Worm (Caenorhabditis elegans) whole organism, mixed stage, embryonic: ENCODE data around the gene Y25C1A.8.

Experiments used
- M03D4.4 ChIP-seq: sonication (generic microtip); optimal IDR thresholded peaks from 2 replicates; lab custom pipeline; 2017; ENCODE audit warnings: mild to moderate bottlenecking, missing genetic modification characterization, missing compliant biosample characterization
- blmp-1 ChIP-seq: fragments of 150-350 bp; optimal IDR thresholded peaks from 2 replicates; lab custom pipeline; 2014; ENCODE audit warnings: missing biosample characterization, missing genetic modification characterization
- ceh-39 ChIP-seq: fragments of 150-350 bp; optimal IDR thresholded peaks from 2 replicates; lab custom pipeline; 2014; ENCODE audit warnings: missing biosample characterization, missing genetic modification characterization
- ceh-43 ChIP-seq: fragments of 200-800 bp; sonication (Bioruptor generic); optimal IDR thresholded peaks from 2 replicates; lab custom pipeline; 2018; ENCODE audit warnings: mild to moderate bottlenecking, missing genetic modification characterization, moderate library complexity, missing compliant biosample characterization
- ceh-83 ChIP-seq: fragments of 200-800 bp; sonication (Bioruptor generic); optimal IDR thresholded peaks from 2 replicates; lab custom pipeline; 2018; ENCODE audit warnings: mild to moderate bottlenecking, missing genetic modification characterization, missing compliant biosample characterization
- ces-1 ChIP-seq: fragments of 150-350 bp; optimal IDR thresholded peaks from 2 replicates; lab custom pipeline; 2014; ENCODE audit warnings: missing biosample characterization, missing genetic modification reagents, missing genetic modification characterization
- cnd-1 ChIP-seq: fragments of 200-800 bp; sonication (Bioruptor generic); optimal IDR thresholded peaks from 2 replicates; lab custom pipeline; 2018; ENCODE audit warnings: mild to moderate bottlenecking, missing genetic modification characterization, missing compliant biosample characterization
- drap-1 ChIP-seq: fragments of 200-800 bp; sonication (Bioruptor generic); optimal IDR thresholded peaks from 3 replicates; lab custom pipeline; 2018; ENCODE audit warnings: mild to moderate bottlenecking, missing genetic modification characterization, missing compliant biosample characterization
- elt-1 ChIP-seq: sonication (generic microtip); optimal IDR thresholded peaks from 2 replicates; lab custom pipeline; 2017; ENCODE audit warnings: missing genetic modification characterization, mild to moderate bottlenecking, missing compliant biosample characterization, antibody characterized with exemption, moderate library complexity, borderline replicate concordance; ENCODE audit not compliant: insufficient read depth
- flh-1 ChIP-seq: fragments of 200-800 bp; sonication (Bioruptor generic); optimal IDR thresholded peaks from 2 replicates; lab custom pipeline; 2018; ENCODE audit warnings: mild to moderate bottlenecking, missing genetic modification characterization, moderate library complexity, missing compliant biosample characterization
- ham-2 ChIP-seq: fragments of 200-800 bp; sonication (Bioruptor generic); optimal IDR thresholded peaks from 2 replicates; lab custom pipeline; 2018; ENCODE audit warnings: mild to moderate bottlenecking, missing genetic modification characterization, missing compliant biosample characterization
- hlh-1 ChIP-seq: fragments of 150-350 bp; optimal IDR thresholded peaks from 2 replicates; lab custom pipeline; 2014; ENCODE audit warnings: missing biosample characterization, missing genetic modification reagents, missing genetic modification characterization
- lin-13 ChIP-seq: fragments of 150-350 bp; optimal IDR thresholded peaks from 2 replicates; lab custom pipeline; 2014; ENCODE audit warnings: missing biosample characterization, missing genetic modification characterization
- lin-32 ChIP-seq: fragments of 200-800 bp; sonication (Bioruptor generic); optimal IDR thresholded peaks from 2 replicates; lab custom pipeline; 2018; ENCODE audit warnings: mild to moderate bottlenecking, missing genetic modification characterization, missing compliant biosample characterization
- lsy-2 ChIP-seq: fragments of 150-350 bp; optimal IDR thresholded peaks from 2 replicates; lab custom pipeline; 2014; ENCODE audit warnings: missing biosample characterization, missing genetic modification characterization
- mab-5 ChIP-seq: fragments of 150-350 bp; optimal IDR thresholded peaks from 2 replicates; lab custom pipeline; 2014; ENCODE audit warnings: missing biosample characterization, missing genetic modification characterization
- mep-1 ChIP-seq: fragments of 150-350 bp; optimal IDR thresholded peaks from 2 replicates; lab custom pipeline; 2017; ENCODE audit warnings: missing biosample characterization, missing genetic modification reagents, missing genetic modification characterization, inconsistent platforms
- mls-2 ChIP-seq: sonication (generic microtip); optimal IDR thresholded peaks from 2 replicates; lab custom pipeline; 2016; ENCODE audit warnings: mild to moderate bottlenecking, missing genetic modification characterization, moderate library complexity, missing compliant biosample characterization
- nhr-12 ChIP-seq: fragments of 150-350 bp; optimal IDR thresholded peaks from 2 replicates; lab custom pipeline; 2014; ENCODE audit warnings: missing biosample characterization, missing genetic modification characterization
- nhr-2 ChIP-seq: fragments of 150-350 bp; optimal IDR thresholded peaks from 2 replicates; lab custom pipeline; 2014; ENCODE audit warnings: missing biosample characterization, missing genetic modification characterization
- nhr-237 ChIP-seq: fragments of 150-350 bp; optimal IDR thresholded peaks from 2 replicates; lab custom pipeline; 2014; ENCODE audit warnings: missing biosample characterization, missing genetic modification characterization
- nhr-28 ChIP-seq: fragments of 150-350 bp; optimal IDR thresholded peaks from 2 replicates; lab custom pipeline; 2014; ENCODE audit warnings: missing biosample characterization, missing genetic modification characterization
- nhr-76 ChIP-seq: sonication (generic microtip); optimal IDR thresholded peaks from 2 replicates; lab custom pipeline; 2017; ENCODE audit warnings: missing biosample characterization, missing genetic modification characterization
- pha-4 ChIP-seq: fragments of 150-350 bp; optimal IDR thresholded peaks from 2 replicates; lab custom pipeline; 2018; ENCODE audit warnings: missing biosample characterization, missing genetic modification reagents, missing genetic modification characterization
- sem-2 ChIP-seq: fragments of 200-800 bp; sonication (Bioruptor generic); optimal IDR thresholded peaks from 2 replicates; lab custom pipeline; 2018; ENCODE audit warnings: mild to moderate bottlenecking, missing genetic modification characterization, missing compliant biosample characterization
- snpc-4 ChIP-seq: fragments of 150-350 bp; optimal IDR thresholded peaks from 2 replicates; lab custom pipeline; 2014; ENCODE audit warnings: missing biosample characterization, missing genetic modification characterization
- sptf-1 ChIP-seq: sonication (generic microtip); optimal IDR thresholded peaks from 2 replicates; lab custom pipeline; 2017; ENCODE audit warnings: mild to moderate bottlenecking, missing genetic modification characterization, moderate library complexity, missing compliant biosample characterization
- tbx-8 ChIP-seq: fragments of 200-800 bp; sonication (Bioruptor generic); optimal IDR thresholded peaks from 2 replicates; lab custom pipeline; 2018; ENCODE audit warnings: mild to moderate bottlenecking, missing genetic modification characterization, moderate library complexity, missing compliant biosample characterization
- unc-120 ChIP-seq: sonication (generic microtip); optimal IDR thresholded peaks from 2 replicates; lab custom pipeline; 2017; ENCODE audit warnings: missing genetic modification characterization, missing compliant biosample characterization; ENCODE audit not compliant: poor library complexity, severe bottlenecking
- unc-39 ChIP-seq: fragments of 150-350 bp; optimal IDR thresholded peaks from 2 replicates; lab custom pipeline; 2014; ENCODE audit warnings: missing biosample characterization, missing genetic modification characterization
- unc-62 ChIP-seq: fragments of 150-350 bp; optimal IDR thresholded peaks from 2 replicates; lab custom pipeline; 2014; ENCODE audit warnings: missing biosample characterization, missing genetic modification reagents, missing genetic modification characterization
- ztf-11 ChIP-seq: fragments of 150-350 bp; optimal IDR thresholded peaks from 2 replicates; lab custom pipeline; 2014; ENCODE audit warnings: missing biosample characterization, missing genetic modification characterization

Gene Y25C1A.8

ce11 chrII:3091268-3091667 lies 14.5 kb upstream of the Y25C1A.8 start, which contains the start of gene srg-21:
Gene srg-21, minus strand, starts transcription at chrII:3091368.
- TF ChIP-seq elt-1 (tag; lab: Kevin White, UChicago) = no peak
- TF ChIP-seq drap-1 (GFP tag; lab: Kevin White, UChicago) = no peak
- no peak for TF ChIP-seq tbx-8
- TF ChIP-seq sem-2 (GFP tag; lab: Kevin White, UChicago) = no peak
- no peak for TF ChIP-seq M03D4.4 (tag; lab: Kevin White, UChicago)
- TF ChIP-seq lin-13 (tag; lab: Kevin White, UChicago) = no peak
- TF ChIP-seq hlh-1 (tag; lab: Kevin White, UChicago) = no peak

- TF ChIP-seq blmp-1 = no peak
Observed at ce11 chrII:3087134-3087533, 10.4 kb upstream of the Y25C1A.8 start.

ce11 chrII:3078496-3078895 lies 1.7 kb upstream of the Y25C1A.8 start, which contains the start of gene copb-1:
Gene copb-1, plus strand, starts transcription at chrII:3078796.
- TF ChIP-seq unc-39 (tag; lab: Kevin White, UChicago) = no peak
- no peak for TF ChIP-seq lsy-2 (tag; lab: Kevin White, UChicago)
- TF ChIP-seq blmp-1 = no peak
- TF ChIP-seq ces-1 = no peak
- no peak for TF ChIP-seq pha-4 (tag; lab: Kevin White, UChicago)
- no peak for TF ChIP-seq cnd-1 (tag; lab: Kevin White, UChicago)

- no peak for TF ChIP-seq M03D4.4 (tag; lab: Kevin White, UChicago)
- no peak for TF ChIP-seq lin-13 (tag; lab: Kevin White, UChicago)
- TF ChIP-seq sptf-1 (tag; lab: Kevin White, UChicago) = no peak
- no peak for TF ChIP-seq snpc-4 (tag; lab: Kevin White, UChicago)
- no peak for TF ChIP-seq lin-32
- no peak for TF ChIP-seq sem-2 (GFP tag; lab: Kevin White, UChicago)
- TF ChIP-seq hlh-1 (tag; lab: Kevin White, UChicago) = no peak
- TF ChIP-seq unc-62 (GFP tag; lab: Kevin White, UChicago) = no peak
- no peak for TF ChIP-seq nhr-237 (tag; lab: Kevin White, UChicago)
- TF ChIP-seq nhr-28 (tag; lab: Kevin White, UChicago) = no peak
- no peak for TF ChIP-seq tbx-8
- no peak for TF ChIP-seq ztf-11
- no peak for TF ChIP-seq ces-1
- TF ChIP-seq mls-2 (tag; lab: Kevin White, UChicago) = no peak
- TF ChIP-seq ceh-39 = no peak
- TF ChIP-seq pha-4 (tag; lab: Kevin White, UChicago) = no peak
Observed at ce11 chrII:3071012-3071749, 5.6 kb downstream of the Y25C1A.8 start, which contains the start of gene Y25C1A.7. Gene Y25C1A.7, minus strand, starts transcription at chrII:3071062.

ce11 chrII:3070182-3070581 lies 6.6 kb downstream of the Y25C1A.8 start:
- no peak for TF ChIP-seq ceh-39
- no peak for TF ChIP-seq ces-1
- TF ChIP-seq ham-2 (GFP tag; lab: Kevin White, UChicago) = no peak
- no peak for TF ChIP-seq pha-4 (tag; lab: Kevin White, UChicago)
- no peak for TF ChIP-seq tbx-8
- no peak for TF ChIP-seq nhr-28 (tag; lab: Kevin White, UChicago)
- TF ChIP-seq unc-39 (tag; lab: Kevin White, UChicago) = no peak
- TF ChIP-seq lin-32 = no peak
- TF ChIP-seq mab-5 (tag; lab: Kevin White, UChicago) = no peak
- TF ChIP-seq unc-120 = no peak
- TF ChIP-seq mep-1 = no peak
- TF ChIP-seq nhr-237 (tag; lab: Kevin White, UChicago) = no peak
- no peak for TF ChIP-seq ceh-83

ce11 chrII:3068646-3069045 lies 8.1 kb downstream of the Y25C1A.8 start:
- no peak for TF ChIP-seq flh-1 (GFP tag; lab: Kevin White, UChicago)
- no peak for TF ChIP-seq ceh-39
- no peak for TF ChIP-seq ces-1
- no peak for TF ChIP-seq ceh-43 (GFP tag; lab: Kevin White, UChicago)
- no peak for TF ChIP-seq nhr-12 (tag; lab: Kevin White, UChicago)
- TF ChIP-seq mab-5 (tag; lab: Kevin White, UChicago) = no peak
- no peak for TF ChIP-seq ceh-83
- TF ChIP-seq sptf-1 (tag; lab: Kevin White, UChicago) = no peak
- no peak for TF ChIP-seq cnd-1 (tag; lab: Kevin White, UChicago)
- no peak for TF ChIP-seq mep-1
- no peak for TF ChIP-seq nhr-2
- no peak for TF ChIP-seq nhr-76 (tag; lab: Kevin White, UChicago)
- TF ChIP-seq hlh-1 (tag; lab: Kevin White, UChicago) = no peak
- no peak for TF ChIP-seq sem-2 (GFP tag; lab: Kevin White, UChicago)
- no peak for TF ChIP-seq lin-32
- TF ChIP-seq blmp-1 = no peak
